Worm (Caenorhabditis elegans) whole organism, L4/young adult: ENCODE results near the gene crn-4.

ENCODE experiments used
- W03F9.2 ChIP-seq: fragments of 150-350 bp; optimal IDR thresholded peaks from 2 replicates; lab custom pipeline; 2014; ENCODE audit warnings: missing biosample characterization, missing genetic modification characterization
- dao-5 ChIP-seq: sonication (generic microtip); optimal IDR thresholded peaks from 2 replicates; lab custom pipeline; 2016; ENCODE audit warnings: missing genotype, missing genetic modification characterization, moderate library complexity, missing compliant biosample characterization
- him-1 ChIP-seq: sonication (generic microtip); optimal IDR thresholded peaks from 2 replicates; lab custom pipeline; 2016; ENCODE audit warnings: missing genotype, missing genetic modification reagents, missing genetic modification characterization, missing compliant biosample characterization

The crn-4 gene

ce11 chrX:2258001-2258400, at the start of gene crn-4:
crn-4 (minus strand) TSS chrX:2258101.
- no peak for TF ChIP-seq W03F9.2 (tag; lab: Kevin White, UChicago)
- TF ChIP-seq dao-5 (tag; lab: Kevin White, UChicago) = no peak
- TF ChIP-seq him-1 (tag; lab: Kevin White, UChicago) = no peak

ce11 chrX:2304496-2304895, 46.6 kb upstream of the crn-4 start:
- TF ChIP-seq him-1 (tag; lab: Kevin White, UChicago) = no peak
- no peak for TF ChIP-seq dao-5 (tag; lab: Kevin White, UChicago)
- no peak for TF ChIP-seq W03F9.2 (tag; lab: Kevin White, UChicago)

ce11 chrX:2303253-2303652, 45.4 kb upstream of the crn-4 start:
- TF ChIP-seq him-1 (tag; lab: Kevin White, UChicago) (no peak), dao-5 (tag; lab: Kevin White, UChicago) (no peak)

ce11 chrX:2302782-2303181, 44.9 kb upstream of the crn-4 start, which contains the start of gene hum-6:
hum-6 (plus strand) TSS chrX:2303082.
- TF ChIP-seq him-1 (tag; lab: Kevin White, UChicago) (no peak), W03F9.2 (tag; lab: Kevin White, UChicago) (no peak), dao-5 (tag; lab: Kevin White, UChicago) (no peak)

- TF ChIP-seq him-1 (tag; lab: Kevin White, UChicago) (no peak), W03F9.2 (tag; lab: Kevin White, UChicago) (no peak), dao-5 (tag; lab: Kevin White, UChicago) (no peak)
Measured at ce11 chrX:2301821-2302220, 43.9 kb upstream of the crn-4 start.

- TF ChIP-seq him-1 (tag; lab: Kevin White, UChicago) = no peak
Measured at ce11 chrX:2294198-2294800, 36.4 kb upstream of the crn-4 start, which contains the start of gene T10H10.2. T10H10.2 (plus strand) TSS chrX:2294750.

ce11 chrX:2287977-2288387, 30.1 kb upstream of the crn-4 start:
- TF ChIP-seq him-1 (tag; lab: Kevin White, UChicago) (no peak), dao-5 (tag; lab: Kevin White, UChicago) (no peak), W03F9.2 (tag; lab: Kevin White, UChicago) (no peak)

- no peak for TF ChIP-seq W03F9.2 (tag; lab: Kevin White, UChicago)
- TF ChIP-seq dao-5 (tag; lab: Kevin White, UChicago) = no peak
- no peak for TF ChIP-seq him-1 (tag; lab: Kevin White, UChicago)
Measured at ce11 chrX:2287092-2287491, 29.2 kb upstream of the crn-4 start, which contains the start of gene sav-1. sav-1 (minus strand) TSS chrX:2287192.

- TF ChIP-seq him-1 (tag; lab: Kevin White, UChicago) (no peak), dao-5 (tag; lab: Kevin White, UChicago) (no peak)
Measured at ce11 chrX:2276000-2276399, 18.1 kb upstream of the crn-4 start.

- TF ChIP-seq W03F9.2 (tag; lab: Kevin White, UChicago) = no peak
Measured at ce11 chrX:2274237-2274636, 16.3 kb upstream of the crn-4 start, which contains the start of gene AH9.4. AH9.4 (minus strand) TSS chrX:2274337.

- TF ChIP-seq him-1 (tag; lab: Kevin White, UChicago) (no peak), dao-5 (tag; lab: Kevin White, UChicago) (no peak), W03F9.2 (tag; lab: Kevin White, UChicago) (no peak)
Measured at ce11 chrX:2271429-2271828, 13.5 kb upstream of the crn-4 start.

ce11 chrX:2267956-2268355, 10.1 kb upstream of the crn-4 start, which contains the start of gene AH9.6:
AH9.6 (minus strand) TSS chrX:2268138.
- TF ChIP-seq him-1 (tag; lab: Kevin White, UChicago) (no peak), W03F9.2 (tag; lab: Kevin White, UChicago) (no peak), dao-5 (tag; lab: Kevin White, UChicago) (no peak)

ce11 chrX:2266777-2267176, 8.9 kb upstream of the crn-4 start:
- TF ChIP-seq W03F9.2 (tag; lab: Kevin White, UChicago) = no peak
- no peak for TF ChIP-seq him-1 (tag; lab: Kevin White, UChicago)
- TF ChIP-seq dao-5 (tag; lab: Kevin White, UChicago) = no peak

- TF ChIP-seq W03F9.2 (tag; lab: Kevin White, UChicago) (no peak), dao-5 (tag; lab: Kevin White, UChicago) (no peak), him-1 (tag; lab: Kevin White, UChicago) (no peak)
Measured at ce11 chrX:2266366-2266765, 8.5 kb upstream of the crn-4 start.
